Worm (Caenorhabditis elegans): ENCODE results near the gene ril-1.

ce11 chrV:14558757-14559156 lies 34.8 kb upstream of the ril-1 start, which contains the start of gene C53A5.9:
- TF ChIP-seq nhr-76 (tag; optimal IDR thresholded peaks at IDR 0.05) (no peak), ces-1 (GFP tag; optimal IDR thresholded peaks at IDR 0.05) (no peak), ham-2 (GFP tag; optimal IDR thresholded peaks at IDR 0.05) (no peak), mep-1 (tag; optimal IDR thresholded peaks at IDR 0.05) (no peak), drap-1 (GFP tag; optimal IDR thresholded peaks at IDR 0.05) (no peak), unc-39 (tag; optimal IDR thresholded peaks at IDR 0.05) (no peak), unc-62 (GFP tag; optimal IDR thresholded peaks at IDR 0.05) (no peak)
